Worm (Caenorhabditis elegans): ENCODE data around the gene sld-5.

Gene sld-5

ce11 chrV:20234439-20234838 is 3.1 kb downstream of the sld-5 start:
- TF ChIP-seq cebp-2 (GFP tag; IDR thresholded peaks at IDR 0.05) (no peak), attf-3 (GFP tag; conservative IDR thresholded peaks at IDR 0.05) (no peak), ccch-3 (GFP tag; optimal IDR thresholded peaks at IDR 0.05) (no peak), F57A8.1 (GFP tag; optimal IDR thresholded peaks at IDR 0.05) (no peak), mes-4 (tag; optimal IDR thresholded peaks at IDR 0.05) (no peak), aptf-3 (GFP tag; IDR thresholded peaks at IDR 0.05) (0 out of 2 replicates have a peak, but pooled peaks have one; percentile 33), attf-5 (GFP tag; optimal IDR thresholded peaks at IDR 0.05) (peak; percentile 7), lin-54 (GFP tag; optimal IDR thresholded peaks at IDR 0.05) (no peak), B0261.1 (tag; optimal IDR thresholded peaks at IDR 0.05) (peak; percentile 27), die-1 (tag; optimal IDR thresholded peaks at IDR 0.05) (no peak), F55B11.4 (tag; optimal IDR thresholded peaks at IDR 0.05; ENCODE audit: borderline replicate concordance, insufficient read depth) (no peak), hmg-20 (GFP tag; IDR thresholded peaks at IDR 0.05) (no peak), ekl-4 (GFP tag; IDR thresholded peaks at IDR 0.05) (0 out of 2 replicates have a peak, but pooled peaks have one; percentile 37), zim-3 (tag; optimal IDR thresholded peaks at IDR 0.05) (no peak), ceh-27 (GFP tag; optimal IDR thresholded peaks at IDR 0.05) (no peak), ama-1 (optimal IDR thresholded peaks at IDR 0.05) (no peak), ama-1 (GFP tag; optimal IDR thresholded peaks at IDR 0.05) (no peak), ztf-25 (GFP tag; IDR thresholded peaks at IDR 0.05) (0 out of 2 replicates have a peak, but pooled peaks have one; percentile 5), F52B5.7 (tag; optimal IDR thresholded peaks at IDR 0.05) (peak; percentile 4), let-526 (GFP tag; IDR thresholded peaks at IDR 0.05) (no peak), lag-1 (GFP tag; IDR thresholded peaks at IDR 0.05) (no peak), Y56A3A.18 (GFP tag; IDR thresholded peaks at IDR 0.05) (no peak), sptf-2 (GFP tag; optimal IDR thresholded peaks at IDR 0.05) (no peak), tbp1 (GFP tag; optimal IDR thresholded peaks at IDR 0.05) (peak; percentile 65), lsl-1 (GFP tag; optimal IDR thresholded peaks at IDR 0.05) (no peak), madf-3 (GFP tag; IDR thresholded peaks at IDR 0.05) (no peak), mxl-1 (tag; optimal IDR thresholded peaks at IDR 0.05) (no peak), ceh-58 (GFP tag; IDR thresholded peaks at IDR 0.05) (no peak), ceh-91 (GFP tag; IDR thresholded peaks at IDR 0.05) (no peak), nfya-1 (tag; optimal IDR thresholded peaks at IDR 0.05; ENCODE audit: borderline replicate concordance, insufficient read depth) (no peak), hmg-1.2 (GFP tag; IDR thresholded peaks at IDR 0.05) (no peak), lsy-27 (tag; optimal IDR thresholded peaks at IDR 0.05; ENCODE audit: borderline replicate concordance, insufficient read depth) (no peak), F23B12.7 (tag; optimal IDR thresholded peaks at IDR 0.05; ENCODE audit: insufficient read depth) (no peak), akir-1 (GFP tag; optimal IDR thresholded peaks at IDR 0.05) (no peak), tlf-1 (GFP tag; optimal IDR thresholded peaks at IDR 0.05) (no peak), B0035.1 (tag; optimal IDR thresholded peaks at IDR 0.05) (no peak), lir-1 (GFP tag; conservative IDR thresholded peaks at IDR 0.05) (no peak), T07F8.4 (tag; optimal IDR thresholded peaks at IDR 0.05) (no peak), pbrm-1 (GFP tag; IDR thresholded peaks at IDR 0.05) (0 out of 2 replicates have a peak, but pooled peaks have one; percentile 14), zfh-2 (GFP tag; conservative IDR thresholded peaks at IDR 0.05) (no peak), tbx-9 (tag; optimal IDR thresholded peaks at IDR 0.05; ENCODE audit: borderline replicate concordance) (no peak), egrh-3 (GFP tag; IDR thresholded peaks at IDR 0.05) (no peak), ztf-18 (tag; optimal IDR thresholded peaks at IDR 0.05) (no peak), mcd-1 (GFP tag; IDR thresholded peaks at IDR 0.05) (no peak), hlh-12 (tag; optimal IDR thresholded peaks at IDR 0.05) (no peak), aptf-2 (GFP tag; conservative IDR thresholded peaks at IDR 0.05) (no peak), snpc-1.1 (tag; optimal IDR thresholded peaks at IDR 0.05; ENCODE audit: insufficient read depth) (no peak), repo-1 (tag; optimal IDR thresholded peaks at IDR 0.05) (no peak), fkh-3 (tag; optimal IDR thresholded peaks at IDR 0.05) (no peak)

All from whole organism, young adult.